Worm (Caenorhabditis elegans) whole organism, L4/young adult: Measurements from ENCODE around the gene srx-102.

Source experiments
- W03F9.2 ChIP-seq: fragments of 150-350 bp; optimal IDR thresholded peaks from 2 replicates; lab custom pipeline; 2014; ENCODE audit warnings: missing biosample characterization, missing genetic modification characterization
- dao-5 ChIP-seq: sonication (generic microtip); optimal IDR thresholded peaks from 2 replicates; lab custom pipeline; 2016; ENCODE audit warnings: missing genotype, missing genetic modification characterization, moderate library complexity, missing compliant biosample characterization
- him-1 ChIP-seq: sonication (generic microtip); optimal IDR thresholded peaks from 2 replicates; lab custom pipeline; 2016; ENCODE audit warnings: missing genotype, missing genetic modification reagents, missing genetic modification characterization, missing compliant biosample characterization

Gene srx-102

DNA sequence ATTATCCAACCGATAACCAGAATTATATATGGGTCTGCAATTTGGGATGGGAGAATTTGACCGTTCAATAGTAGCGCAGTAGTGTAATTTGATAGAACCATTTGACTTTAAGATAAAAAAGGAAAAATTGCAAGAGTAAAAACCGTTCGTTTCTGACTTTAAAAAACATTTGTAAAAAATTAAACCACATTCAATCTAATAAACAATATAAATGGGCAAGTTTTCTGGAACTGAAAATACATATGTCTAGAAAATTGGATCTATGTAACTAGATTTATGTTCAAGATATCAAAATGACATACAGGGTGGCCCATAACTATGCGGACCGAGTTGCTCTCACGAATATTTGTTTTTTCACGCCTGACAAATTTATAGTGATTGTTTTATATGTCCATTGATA, at the start of gene srx-102:
Gene srx-102 (minus strand): TSS at position 101 of the 400 bp plus-strand sequence.
- TF ChIP-seq W03F9.2 (tag; lab: Kevin White, UChicago) = no peak
- no peak for TF ChIP-seq him-1
- no peak for TF ChIP-seq dao-5 (tag; lab: Kevin White, UChicago)

DNA sequence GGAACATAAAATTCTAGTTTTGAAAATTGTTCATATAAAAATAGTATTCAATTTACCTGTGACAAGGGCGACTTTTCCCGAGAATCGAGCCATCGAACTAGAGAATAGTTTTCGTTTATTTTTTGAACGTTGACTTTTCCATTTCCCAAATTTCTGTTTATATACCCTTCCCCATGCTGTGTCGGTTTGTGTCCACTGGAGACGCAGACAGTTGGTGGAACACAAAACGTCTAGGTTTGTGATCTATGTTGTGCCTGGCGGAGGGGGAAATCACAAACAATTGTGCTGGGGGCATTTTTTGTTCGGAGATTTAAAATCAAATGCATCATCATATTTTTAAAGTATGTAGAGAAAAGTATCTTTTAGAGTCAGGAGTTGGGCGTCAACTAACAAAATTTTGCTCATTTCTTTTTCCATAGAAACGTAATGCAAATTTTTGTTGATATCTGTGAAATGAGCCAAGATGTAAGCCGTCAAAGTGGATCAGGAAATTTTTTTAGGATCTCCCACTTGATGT, 49.2 kb upstream of the srx-102 start, which contains the start of gene nta-1:
Gene nta-1 (minus strand): TSS at position 131 of the 517 bp plus-strand sequence.
- TF ChIP-seq dao-5 (tag; lab: Kevin White, UChicago) (no peak), W03F9.2 (tag; lab: Kevin White, UChicago) (no peak), him-1 (no peak)

DNA sequence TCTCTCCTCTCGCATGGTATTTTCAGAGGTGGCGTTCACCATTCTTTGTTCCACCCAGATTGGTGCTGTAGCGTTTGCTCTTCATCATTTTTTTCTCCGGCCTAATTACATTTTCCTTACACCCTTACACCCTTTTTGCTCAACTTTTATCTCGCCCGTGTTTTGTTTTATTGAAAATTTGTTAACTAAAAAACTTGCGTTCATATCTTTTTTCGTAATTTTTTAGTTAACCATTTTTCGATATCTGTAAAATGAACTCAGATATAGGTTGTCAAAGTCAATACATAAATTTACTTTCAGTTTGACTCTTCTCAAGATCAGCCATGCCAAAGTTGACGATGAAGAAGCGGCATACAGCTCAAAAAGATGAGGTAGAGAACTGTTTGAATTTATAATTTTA, 47.0 kb upstream of the srx-102 start, which contains the start of gene F12E12.1:
Gene F12E12.1 (plus strand): TSS at position 301 of the 400 bp plus-strand sequence.
- TF ChIP-seq dao-5 (tag; lab: Kevin White, UChicago) (no peak), him-1 (no peak), W03F9.2 (tag; lab: Kevin White, UChicago) (no peak)

DNA sequence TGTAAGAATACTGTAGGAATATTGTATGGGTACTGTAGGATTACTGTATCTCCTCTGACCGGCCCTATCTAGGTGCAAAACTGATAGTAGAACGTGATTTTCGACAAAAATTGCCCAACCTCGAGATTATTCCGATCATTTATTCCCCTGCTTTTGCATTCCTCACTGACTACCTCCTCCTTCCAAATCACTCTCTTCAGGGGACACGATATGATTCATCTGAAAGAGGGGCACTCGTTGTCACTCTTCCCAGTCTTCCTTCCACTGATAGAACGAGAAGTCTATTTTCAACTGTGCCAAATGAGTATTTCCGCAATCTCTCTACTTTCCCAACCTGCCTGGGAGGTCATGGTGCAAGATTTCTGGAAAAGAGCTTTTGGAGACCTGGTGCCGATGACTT, 45.1 kb upstream of the srx-102 start, which contains the start of gene F12E12.2:
Gene F12E12.2 (plus strand): TSS at position 301 of the 400 bp plus-strand sequence.
- TF ChIP-seq him-1 (no peak), dao-5 (tag; lab: Kevin White, UChicago) (no peak), W03F9.2 (tag; lab: Kevin White, UChicago) (no peak)

DNA sequence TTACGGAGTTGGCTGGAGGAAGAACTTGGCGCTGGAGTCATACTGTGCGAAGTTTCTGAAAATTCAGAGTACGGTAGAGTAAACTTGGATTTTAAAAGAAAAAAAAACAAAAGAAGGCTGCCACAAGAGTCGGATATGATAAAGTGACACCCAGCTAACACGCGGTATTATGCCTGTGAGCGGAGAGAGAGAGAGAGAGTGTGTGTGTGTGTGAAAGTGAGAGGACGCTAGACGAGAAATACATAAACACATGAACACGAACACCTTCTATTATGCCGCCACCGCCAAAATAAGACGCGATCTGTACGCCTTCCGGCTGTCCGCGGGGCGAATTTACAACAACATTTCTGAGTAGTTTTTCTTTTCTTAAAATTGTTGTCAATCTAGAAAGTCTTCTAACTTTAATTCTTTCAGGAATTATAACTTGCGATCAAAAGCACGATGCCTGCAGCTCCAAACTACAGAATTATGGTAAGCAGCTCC, 42.4 kb upstream of the srx-102 start, which contains the start of gene F12E12.6:
Gene F12E12.6 (minus strand): TSS at position 51 of the 483 bp plus-strand sequence.
- TF ChIP-seq W03F9.2 (tag; lab: Kevin White, UChicago) (no peak), dao-5 (tag; lab: Kevin White, UChicago) (no peak), him-1 (no peak)

DNA sequence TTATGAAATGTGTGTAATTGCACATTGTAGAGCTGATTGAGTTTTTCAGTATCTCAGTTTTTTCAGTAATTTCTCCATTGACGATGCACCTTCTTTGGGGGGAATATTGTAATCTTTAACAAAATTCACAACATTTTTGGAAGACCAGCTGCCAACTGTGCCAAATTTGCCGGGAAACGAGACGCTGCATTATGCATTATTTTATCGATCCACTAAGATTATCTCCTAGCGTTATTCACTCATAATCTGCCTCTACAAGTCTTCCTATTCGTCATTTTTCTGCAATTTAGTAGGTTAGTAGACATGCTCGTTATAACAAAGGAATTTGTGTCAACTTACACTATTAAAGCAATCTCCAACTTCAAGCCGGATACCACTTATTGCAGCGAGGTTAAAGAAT, 37.2 kb upstream of the srx-102 start, which contains the start of the genes sdz-12 and bath-31:
Gene sdz-12 (minus strand): TSS at position 101 of the 400 bp plus-strand sequence.
Gene bath-31 (plus strand): TSS at position 251 of the 400 bp plus-strand sequence.
- no peak for TF ChIP-seq W03F9.2 (tag; lab: Kevin White, UChicago)
- TF ChIP-seq him-1 = no peak
- TF ChIP-seq dao-5 (tag; lab: Kevin White, UChicago) = no peak

DNA sequence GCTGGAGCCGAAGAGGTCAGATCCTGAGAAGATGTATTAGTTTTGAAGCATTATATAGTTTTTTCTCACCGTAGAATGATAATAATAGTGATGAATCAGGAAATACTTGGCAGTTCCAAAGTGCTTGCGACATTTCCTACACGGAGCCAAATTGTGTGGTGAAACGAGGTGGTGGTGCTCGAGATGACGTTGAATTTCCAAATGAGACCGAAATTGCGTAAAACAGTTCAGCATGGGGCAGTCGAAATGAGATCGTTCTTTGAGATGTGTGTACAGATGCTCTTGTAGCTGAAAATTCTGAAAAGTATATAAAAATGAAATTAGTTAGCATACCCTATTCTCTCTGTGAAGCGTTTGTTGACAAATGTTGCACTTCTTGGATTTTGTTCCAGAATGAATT, 33.4 kb upstream of the srx-102 start, which contains the start of gene C46E10.8:
Gene C46E10.8 (minus strand): TSS at position 101 of the 400 bp plus-strand sequence.
- TF ChIP-seq dao-5 (tag; lab: Kevin White, UChicago) (no peak), W03F9.2 (tag; lab: Kevin White, UChicago) (no peak), him-1 (no peak)

DNA sequence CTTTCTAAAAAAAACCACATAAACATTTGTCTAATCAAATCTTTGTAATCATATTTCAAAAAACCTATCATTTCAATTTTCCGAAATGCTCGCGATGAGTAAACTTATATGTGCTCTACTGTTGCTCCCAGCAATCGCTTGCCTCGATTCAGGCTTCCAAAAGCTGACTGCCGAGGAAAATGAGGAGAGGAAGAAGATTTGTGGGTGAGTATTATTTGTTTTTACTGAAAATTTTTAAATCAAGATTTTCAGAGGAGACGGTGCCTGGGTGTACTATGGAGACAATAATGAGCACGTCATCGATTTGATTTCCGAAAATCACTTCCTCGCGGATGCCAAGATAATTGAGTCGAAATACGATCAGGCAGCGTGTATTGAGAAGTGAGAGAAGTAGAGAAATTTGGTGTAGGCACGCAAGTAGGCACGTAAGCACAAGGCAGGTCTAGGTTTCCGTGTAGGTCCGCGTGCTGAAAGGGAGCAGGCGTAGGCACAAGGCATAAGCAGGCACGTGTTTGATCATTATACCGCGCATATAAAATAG, 29.7 kb upstream of the srx-102 start, which contains the start of gene C46E10.1:
Gene C46E10.1 (plus strand): TSS at position 51 of the 541 bp plus-strand sequence.
- TF ChIP-seq dao-5 (tag; lab: Kevin White, UChicago) (no peak), W03F9.2 (tag; lab: Kevin White, UChicago) (no peak), him-1 (no peak)

DNA sequence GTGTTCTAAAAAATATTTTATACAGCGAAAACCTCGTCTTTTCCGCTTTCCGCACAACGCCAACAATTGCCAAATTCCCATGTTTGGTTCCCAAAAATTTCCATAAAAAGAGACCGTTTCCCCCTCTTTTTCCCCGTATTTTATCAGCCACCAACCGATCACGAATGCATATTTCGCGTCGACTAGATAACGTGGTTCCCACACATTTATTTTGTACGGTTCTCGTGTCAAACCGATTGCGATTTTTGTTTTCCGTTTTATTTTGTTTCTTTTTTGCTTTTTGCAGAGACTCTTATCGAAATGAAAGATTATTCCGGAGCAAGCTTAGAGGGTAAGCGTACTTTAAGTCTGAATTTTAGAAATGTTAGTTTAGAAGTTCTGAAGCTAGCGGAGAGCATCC, 26.5 kb upstream of the srx-102 start, which contains the start of gene C46E10.3:
Gene C46E10.3 (plus strand): TSS at position 301 of the 400 bp plus-strand sequence.
- no peak for TF ChIP-seq W03F9.2 (tag; lab: Kevin White, UChicago)
- TF ChIP-seq him-1 = no peak
- TF ChIP-seq dao-5 (tag; lab: Kevin White, UChicago) = no peak

DNA sequence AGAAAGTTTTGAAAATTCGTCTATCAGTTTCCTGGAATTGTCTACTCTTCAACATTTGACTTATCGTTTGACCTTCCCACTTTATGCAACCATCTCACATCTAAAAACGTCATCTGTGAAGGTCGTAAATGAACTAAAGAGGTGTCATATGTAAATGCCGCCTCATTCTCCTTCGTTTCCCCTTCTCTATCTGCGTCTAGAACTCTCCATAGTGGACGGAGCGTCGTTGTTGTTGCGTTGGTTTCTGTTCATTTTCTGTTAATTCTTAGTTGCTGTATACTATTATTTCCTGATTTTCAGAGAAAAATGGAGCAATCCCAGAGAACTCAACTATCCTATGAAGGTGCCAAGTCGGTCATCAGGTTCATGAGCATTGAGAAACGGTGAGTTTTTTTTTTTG, 22.4 kb upstream of the srx-102 start, which contains the start of gene fbxc-52:
Gene fbxc-52 (plus strand): TSS at position 301 of the 400 bp plus-strand sequence.
- TF ChIP-seq W03F9.2 (tag; lab: Kevin White, UChicago) = no peak
- no peak for TF ChIP-seq dao-5 (tag; lab: Kevin White, UChicago)
- TF ChIP-seq him-1 = no peak

DNA sequence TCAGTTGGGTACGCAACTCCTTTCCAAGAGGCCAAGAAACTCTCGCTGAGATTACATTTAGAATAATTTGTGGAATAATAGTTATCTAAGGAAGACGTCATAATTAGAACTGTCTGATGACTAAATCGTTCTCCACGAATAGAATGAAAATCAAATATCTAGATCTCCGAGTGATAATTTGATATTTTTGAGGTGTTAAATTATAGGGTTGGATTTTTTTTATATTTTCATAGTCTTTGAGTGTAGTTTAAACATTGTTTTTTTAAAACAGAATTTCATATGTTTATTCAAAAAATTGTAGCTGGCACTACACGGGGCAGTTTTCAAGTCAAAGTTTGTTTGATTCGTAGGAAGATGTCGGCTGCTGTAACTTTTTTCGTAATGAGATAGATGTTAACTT, 21.9 kb upstream of the srx-102 start, which contains the start of gene srh-99:
Gene srh-99 (minus strand): TSS at position 101 of the 400 bp plus-strand sequence.
- no peak for TF ChIP-seq him-1
- TF ChIP-seq W03F9.2 (tag; lab: Kevin White, UChicago) = no peak
- no peak for TF ChIP-seq dao-5 (tag; lab: Kevin White, UChicago)

DNA sequence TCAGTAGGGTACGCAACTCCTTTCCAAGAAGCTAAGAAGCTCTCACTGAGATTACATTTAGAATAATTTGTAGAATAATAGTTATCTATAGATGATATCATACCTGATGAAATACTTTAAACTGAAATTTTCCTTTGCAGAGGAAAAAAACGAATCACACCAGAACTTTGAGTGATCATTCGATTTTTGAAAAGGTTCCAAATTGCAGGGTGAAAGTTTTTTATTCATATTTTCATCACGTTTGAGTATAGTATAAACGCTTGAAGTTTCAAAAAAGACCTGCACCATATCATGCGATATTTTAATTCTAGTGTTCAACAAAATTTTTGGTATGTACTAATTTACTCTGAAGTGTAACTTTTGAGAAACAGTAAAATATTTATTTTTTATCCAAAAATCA, 20.0 kb upstream of the srx-102 start, which contains the start of gene srh-100:
Gene srh-100 (minus strand): TSS at position 101 of the 400 bp plus-strand sequence.
- TF ChIP-seq dao-5 (tag; lab: Kevin White, UChicago) = no peak
- no peak for TF ChIP-seq him-1
- no peak for TF ChIP-seq W03F9.2 (tag; lab: Kevin White, UChicago)

DNA sequence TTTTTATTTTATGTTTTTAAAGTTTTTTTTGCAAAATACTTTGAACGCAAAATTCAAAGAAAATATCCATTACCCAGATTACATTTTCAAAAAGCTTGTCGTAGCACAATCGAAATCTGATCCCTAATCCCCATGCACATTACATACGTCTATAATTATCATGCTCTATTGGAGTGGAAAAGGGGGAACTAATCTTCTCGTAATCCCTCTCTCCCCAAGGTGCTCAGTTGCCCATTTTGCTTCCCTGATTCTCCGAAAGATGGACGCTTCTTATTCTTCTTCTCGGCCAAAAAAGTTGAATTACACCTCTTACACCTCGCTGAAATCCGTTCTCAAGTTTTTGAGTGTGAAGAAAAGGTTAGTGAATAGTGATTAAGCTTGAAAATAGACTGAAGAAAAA, 16.5 kb upstream of the srx-102 start, which contains the start of gene fbxc-53:
Gene fbxc-53 (plus strand): TSS at position 245 of the 400 bp plus-strand sequence.
- TF ChIP-seq dao-5 (tag; lab: Kevin White, UChicago) = no peak
- no peak for TF ChIP-seq him-1
- TF ChIP-seq W03F9.2 (tag; lab: Kevin White, UChicago) = no peak
